Fruit fly (Drosophila melanogaster): ENCODE results near the gene Ser.

- no peak for TF ChIP-seq CG8478 (optimal IDR thresholded peaks at IDR 0.05)
- no peak for TF ChIP-seq CTCF (optimal IDR thresholded peaks at IDR 0.05)
Measured at dm6 chr3R:27171153-27171552, 22.9 kb downstream of the Ser start.

All from S2 (cell line).